Fruit fly (Drosophila melanogaster) whole organism, prepupa: ENCODE data around the gene mex1.

Source experiments
- Blimp-1 ChIP-seq: fragments of 200-800 bp; sonication (Bioruptor generic); optimal IDR thresholded peaks from 3 replicates; lab custom pipeline; 2017; ENCODE audit warnings: missing biosample characterization, missing genetic modification characterization, mild to moderate bottlenecking, moderate library complexity, missing genetic modification reagents
- CG10631 ChIP-seq: fragments of 200-800 bp; sonication (Bioruptor generic); optimal IDR thresholded peaks from 2 replicates; lab custom pipeline; 2016; ENCODE audit warnings: missing biosample characterization, missing genetic modification characterization
- CG11762 ChIP-seq: fragments of 200-800 bp; sonication (Bioruptor generic); optimal IDR thresholded peaks from 3 replicates; lab custom pipeline; 2016; ENCODE audit warnings: missing biosample characterization, missing genetic modification characterization; ENCODE audit not compliant: insufficient read depth
- CG11902 ChIP-seq: fragments of 200-800 bp; sonication (Bioruptor generic); optimal IDR thresholded peaks from 3 replicates; lab custom pipeline; 2016; ENCODE audit warnings: missing biosample characterization, missing genetic modification characterization
- CG1621 ChIP-seq: fragments of 200-800 bp; sonication (Bioruptor generic); optimal IDR thresholded peaks from 3 replicates; lab custom pipeline; 2018; ENCODE audit warnings: missing biosample characterization, mild to moderate bottlenecking, missing genetic modification characterization
- CG16779 ChIP-seq: fragments of 200-800 bp; sonication (Bioruptor generic); optimal IDR thresholded peaks from 3 replicates; lab custom pipeline; 2017; ENCODE audit warnings: missing biosample characterization, mild to moderate bottlenecking, missing genetic modification characterization
- CG3032 ChIP-seq: fragments of 200-800 bp; optimal IDR thresholded peaks from 2 replicates; lab custom pipeline; 2019; ENCODE audit warnings: missing biosample characterization, mild to moderate bottlenecking, missing genetic modification characterization, moderate library complexity
- CG31627 ChIP-seq: fragments of 200-800 bp; sonication (Bioruptor generic); optimal IDR thresholded peaks from 3 replicates; lab custom pipeline; 2016; ENCODE audit warnings: missing biosample characterization, missing genetic modification characterization
- CG32006 ChIP-seq: fragments of 200-800 bp; sonication (Bioruptor generic); optimal IDR thresholded peaks from 3 replicates; lab custom pipeline; 2017; ENCODE audit warnings: missing biosample characterization, mild to moderate bottlenecking, missing genetic modification characterization
- CG34406 ChIP-seq: fragments of 200-800 bp; sonication (Bioruptor generic); optimal IDR thresholded peaks from 3 replicates; lab custom pipeline; 2016; ENCODE audit warnings: missing biosample characterization, missing genetic modification characterization
- CG3919 ChIP-seq: fragments of 200-800 bp; sonication (Bioruptor generic); optimal IDR thresholded peaks from 3 replicates; lab custom pipeline; 2016; ENCODE audit warnings: missing biosample characterization, missing genetic modification characterization
- CG4318 ChIP-seq: fragments of 200-800 bp; sonication (Bioruptor generic); optimal IDR thresholded peaks from 3 replicates; lab custom pipeline; 2017; ENCODE audit warnings: missing biosample characterization, mild to moderate bottlenecking, missing genetic modification characterization
- CG6808 ChIP-seq: fragments of 200-800 bp; sonication (Bioruptor generic); optimal IDR thresholded peaks from 3 replicates; lab custom pipeline; 2017; ENCODE audit warnings: missing biosample characterization, missing genetic modification characterization, mild to moderate bottlenecking, moderate library complexity, missing genetic modification reagents
- CG8119 ChIP-seq: fragments of 200-800 bp; sonication (Bioruptor generic); IDR thresholded peaks from 3 replicates; pipeline ENCODE4 v1.3.6; 2022; ENCODE audit warnings: missing biosample characterization, missing genetic modification characterization
- CG8632 ChIP-seq: fragments of 200-800 bp; sonication (Bioruptor generic); optimal IDR thresholded peaks from 3 replicates; lab custom pipeline; 2016; ENCODE audit warnings: missing biosample characterization, missing genetic modification characterization
- CG9139 ChIP-seq: fragments of 200-800 bp; sonication (Bioruptor generic); optimal IDR thresholded peaks from 3 replicates; lab custom pipeline; 2017; ENCODE audit warnings: missing biosample characterization, mild to moderate bottlenecking, missing genetic modification characterization
- Eip75B ChIP-seq: fragments of 200-800 bp; sonication (Bioruptor generic); optimal IDR thresholded peaks from 3 replicates; lab custom pipeline; 2016; ENCODE audit warnings: missing biosample characterization, missing genetic modification characterization
- Eip78C ChIP-seq: fragments of 200-800 bp; sonication (Bioruptor generic); peaks from one replicate; lab custom pipeline; 2016; ENCODE audit warnings: missing biosample characterization, missing genetic modification characterization
- Eip93F ChIP-seq: fragments of 200-800 bp; sonication (Bioruptor generic); optimal IDR thresholded peaks from 2 replicates; lab custom pipeline; 2016; ENCODE audit warnings: missing biosample characterization, mild to moderate bottlenecking, missing genetic modification characterization
- Ets21C ChIP-seq: fragments of 200-800 bp; sonication (Bioruptor generic); optimal IDR thresholded peaks from 3 replicates; lab custom pipeline; 2016; ENCODE audit warnings: missing biosample characterization, missing genetic modification characterization
- Ets96B ChIP-seq: fragments of 200-800 bp; optimal IDR thresholded peaks from 2 replicates; lab custom pipeline; 2019; ENCODE audit warnings: missing biosample characterization, mild to moderate bottlenecking, missing genetic modification characterization, moderate library complexity
- Gug ChIP-seq: fragments of 200-800 bp; sonication (Bioruptor generic); IDR thresholded peaks from 2 replicates; pipeline ENCODE4 v1.3.6; 2022; ENCODE audit warnings: missing biosample characterization, missing genetic modification characterization
- Met ChIP-seq: fragments of 200-800 bp; sonication (Bioruptor generic); optimal IDR thresholded peaks from 3 replicates; lab custom pipeline; 2016; ENCODE audit warnings: missing biosample characterization, missing genetic modification characterization
- Smox ChIP-seq: fragments of 200-800 bp; sonication (Bioruptor generic); optimal IDR thresholded peaks from 3 replicates; lab custom pipeline; 2016; ENCODE audit warnings: missing biosample characterization, missing genetic modification characterization
- Sox102F ChIP-seq: fragments of 200-800 bp; sonication (Bioruptor generic); optimal IDR thresholded peaks from 2 replicates; lab custom pipeline; 2016; ENCODE audit warnings: missing biosample characterization, mild to moderate bottlenecking, missing genetic modification characterization
- Sox14 ChIP-seq: fragments of 200-800 bp; sonication (Bioruptor generic); optimal IDR thresholded peaks from 3 replicates; lab custom pipeline; 2016; ENCODE audit warnings: missing biosample characterization, missing genetic modification characterization
- Sox15 ChIP-seq: fragments of 200-800 bp; sonication (Bioruptor generic); optimal IDR thresholded peaks from 3 replicates; lab custom pipeline; 2016; ENCODE audit warnings: missing biosample characterization, missing genetic modification characterization
- achi ChIP-seq: fragments of 200-800 bp; sonication (Bioruptor generic); optimal IDR thresholded peaks from 3 replicates; lab custom pipeline; 2016; ENCODE audit warnings: missing biosample characterization, missing genetic modification characterization
- acj6 ChIP-seq: fragments of 200-800 bp; sonication (Bioruptor generic); optimal IDR thresholded peaks from 3 replicates; lab custom pipeline; 2016; ENCODE audit warnings: missing biosample characterization, missing genetic modification characterization
- dsx ChIP-seq: fragments of 200-800 bp; optimal IDR thresholded peaks from 3 replicates; lab custom pipeline; 2019; ENCODE audit warnings: missing biosample characterization, mild to moderate bottlenecking, missing genetic modification characterization, moderate library complexity; ENCODE audit not compliant: poor library complexity, severe bottlenecking
- esn ChIP-seq: fragments of 200-800 bp; sonication (Bioruptor generic); optimal IDR thresholded peaks from 2 replicates; lab custom pipeline; 2016; ENCODE audit warnings: missing biosample characterization, mild to moderate bottlenecking, missing genetic modification characterization, moderate library complexity
- fd85E ChIP-seq: fragments of 200-800 bp; sonication (Bioruptor generic); optimal IDR thresholded peaks from 3 replicates; lab custom pipeline; 2016; ENCODE audit warnings: missing biosample characterization, missing genetic modification characterization
- fkh ChIP-seq: fragments of 200-800 bp; sonication (Bioruptor generic); optimal IDR thresholded peaks from 3 replicates; lab custom pipeline; 2017; ENCODE audit warnings: missing biosample characterization, mild to moderate bottlenecking, missing genetic modification characterization, moderate library complexity
- lz ChIP-seq: fragments of 200-800 bp; sonication (Bioruptor generic); optimal IDR thresholded peaks from 3 replicates; lab custom pipeline; 2016; ENCODE audit warnings: missing biosample characterization, missing genetic modification characterization
- net ChIP-seq: fragments of 200-800 bp; sonication (Bioruptor generic); optimal IDR thresholded peaks from 3 replicates; lab custom pipeline; 2016; ENCODE audit warnings: missing biosample characterization, missing genetic modification characterization
- pdm3 ChIP-seq: fragments of 200-800 bp; sonication (Bioruptor generic); optimal IDR thresholded peaks from 3 replicates; lab custom pipeline; 2016; ENCODE audit warnings: missing biosample characterization, missing genetic modification characterization
- ss ChIP-seq, 2 experiments: fragments of 200-800 bp; sonication (Bioruptor generic); optimal IDR thresholded peaks; 2 replicates in 1 of 2; 3 replicates in 1 of 2; lab custom pipeline; 2017 to 2018; ENCODE audit warnings: mild to moderate bottlenecking in 2 of 2, missing biosample characterization in 2 of 2, missing genetic modification characterization in 2 of 2, moderate library complexity in 1 of 2
- svp ChIP-seq: fragments of 200-800 bp; sonication (Bioruptor generic); peaks from one replicate; lab custom pipeline; 2016; ENCODE audit warnings: missing biosample characterization, missing genetic modification characterization
- vri ChIP-seq: fragments of 200-800 bp; sonication (Bioruptor generic); optimal IDR thresholded peaks from 3 replicates; lab custom pipeline; 2016; ENCODE audit warnings: missing biosample characterization, mild to moderate bottlenecking, missing genetic modification characterization

Gene mex1

dm6 chr3L:15511688-15512250 lies 7.6 kb downstream of the mex1 start:
- TF ChIP-seq lz (GFP tag; lab: Kevin White, UChicago) (no peak), CG16779 (tag; lab: Kevin White, UChicago) (peak; percentile 13), Gug (GFP tag; lab: Robert Waterston, UW) (no peak), Sox15 (GFP tag; lab: Kevin White, UChicago) (no peak), pdm3 (GFP tag; lab: Kevin White, UChicago) (no peak), CG3919 (GFP tag; lab: Kevin White, UChicago) (no peak), Met (GFP tag; lab: Kevin White, UChicago) (peak; percentile 11), CG9139 (GFP tag; lab: Kevin White, UChicago) (no peak), CG11762 (GFP tag; lab: Kevin White, UChicago) (no peak), Ets96B (no peak), fd85E (no peak), CG31627 (GFP tag; lab: Kevin White, UChicago) (no peak), Eip93F (GFP tag; lab: Kevin White, UChicago) (peak; percentile 33), Eip78C (GFP tag; lab: Kevin White, UChicago) (peak; percentile 76), net (no peak), ss (GFP tag; optimal IDR thresholded peaks at IDR 0.05; lab: Kevin White, UChicago) (peak; percentile 39 to 44), Sox14 (GFP tag; lab: Kevin White, UChicago) (peak; percentile 55), acj6 (GFP tag; lab: Kevin White, UChicago) (no peak), CG10631 (GFP tag; lab: Kevin White, UChicago) (no peak), CG4318 (GFP tag; lab: Kevin White, UChicago) (no peak), vri (GFP tag; lab: Kevin White, UChicago) (peak; percentile 24), CG3032 (tag; lab: Kevin White, UChicago) (peak; percentile 17), CG11902 (GFP tag; lab: Kevin White, UChicago) (no peak), Blimp-1 (GFP tag; lab: Kevin White, UChicago) (peak; percentile 78), Sox102F (GFP tag; lab: Kevin White, UChicago) (peak; percentile 37), CG6808 (GFP tag; lab: Kevin White, UChicago) (no peak), CG1621 (no peak), esn (peak; percentile 7), Ets21C (GFP tag; lab: Kevin White, UChicago) (no peak)

- TF ChIP-seq Eip75B (GFP tag; lab: Kevin White, UChicago), result peak; percentile 17
- no peak for TF ChIP-seq CG8632 (GFP tag; lab: Kevin White, UChicago)
- TF ChIP-seq pdm3 (GFP tag; lab: Kevin White, UChicago), result no peak
- no peak for TF ChIP-seq dsx (GFP tag; lab: Kevin White, UChicago)
- no peak for TF ChIP-seq CG32006 (GFP tag; lab: Kevin White, UChicago)
- TF ChIP-seq Gug (GFP tag; lab: Robert Waterston, UW), result no peak
- no peak for TF ChIP-seq CG10631 (GFP tag; lab: Kevin White, UChicago)
- TF ChIP-seq CG34406 (GFP tag; lab: Kevin White, UChicago), result no peak
- TF ChIP-seq net, result no peak
- TF ChIP-seq Smox (GFP tag; lab: Kevin White, UChicago), result no peak
- TF ChIP-seq fkh, result no peak
- no peak for TF ChIP-seq CG11762 (GFP tag; lab: Kevin White, UChicago)
- no peak for TF ChIP-seq CG3032 (tag; lab: Kevin White, UChicago)
- TF ChIP-seq Sox15 (GFP tag; lab: Kevin White, UChicago), result no peak
- peak; percentile 80 for TF ChIP-seq svp
- TF ChIP-seq CG8119 (GFP tag; lab: Robert Waterston, UW), result 0 out of 3 replicates have a peak, but pooled peaks have one; percentile 16
- TF ChIP-seq achi (GFP tag; lab: Kevin White, UChicago), result no peak
- TF ChIP-seq CG4318 (GFP tag; lab: Kevin White, UChicago), result no peak
- peak; percentile 7 for TF ChIP-seq esn
- peak; percentile 37 for TF ChIP-seq vri (GFP tag; lab: Kevin White, UChicago)
- peak; percentile 70 for TF ChIP-seq Eip78C (GFP tag; lab: Kevin White, UChicago)
- no peak for TF ChIP-seq CG11902 (GFP tag; lab: Kevin White, UChicago)
- TF ChIP-seq acj6 (GFP tag; lab: Kevin White, UChicago), result no peak
Observed at dm6 chr3L:15510787-15511186, 8.6 kb downstream of the mex1 start, which contains the start of gene MsrA. TSS of gene MsrA (plus strand) at chr3L:15511052.
